Worm (Caenorhabditis elegans) whole organism, mixed stage, embryonic: ENCODE data around the gene C07A12.18.

Experiments
- elt-1 ChIP-seq: sonication (generic microtip); optimal IDR thresholded peaks from 2 replicates; lab custom pipeline; 2017; ENCODE audit warnings: missing genetic modification characterization, mild to moderate bottlenecking, missing compliant biosample characterization, antibody characterized with exemption, moderate library complexity, borderline replicate concordance; ENCODE audit not compliant: insufficient read depth
- lin-13 ChIP-seq: fragments of 150-350 bp; optimal IDR thresholded peaks from 2 replicates; lab custom pipeline; 2014; ENCODE audit warnings: missing biosample characterization, missing genetic modification characterization
- mab-5 ChIP-seq: fragments of 150-350 bp; optimal IDR thresholded peaks from 2 replicates; lab custom pipeline; 2014; ENCODE audit warnings: missing biosample characterization, missing genetic modification characterization
- mls-2 ChIP-seq: sonication (generic microtip); optimal IDR thresholded peaks from 2 replicates; lab custom pipeline; 2016; ENCODE audit warnings: mild to moderate bottlenecking, missing genetic modification characterization, moderate library complexity, missing compliant biosample characterization
- nhr-237 ChIP-seq: fragments of 150-350 bp; optimal IDR thresholded peaks from 2 replicates; lab custom pipeline; 2014; ENCODE audit warnings: missing biosample characterization, missing genetic modification characterization

DNA sequence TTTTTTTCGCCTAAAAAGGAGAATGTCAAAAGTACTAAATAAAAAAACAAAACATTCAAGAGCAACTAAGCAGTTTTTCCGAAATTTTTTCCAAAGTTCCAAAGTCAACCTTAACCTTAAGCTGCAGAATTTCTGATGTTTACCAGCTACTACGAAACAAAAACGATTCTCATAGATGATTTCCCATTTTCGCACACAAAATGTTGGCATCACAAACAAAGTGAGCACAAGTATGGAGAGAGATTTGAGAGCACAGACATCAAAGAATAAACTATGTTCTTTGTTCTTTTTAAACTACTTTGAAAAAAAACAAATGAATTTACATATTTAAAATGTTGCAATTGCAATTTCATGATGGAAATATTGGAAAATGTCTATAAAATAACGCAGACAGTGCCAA lies 26.4 kb downstream of the C07A12.18 start:
- TF ChIP-seq mls-2, result no peak
- no peak for TF ChIP-seq elt-1
- no peak for TF ChIP-seq lin-13 (tag; lab: Kevin White, UChicago)
- no peak for TF ChIP-seq nhr-237 (tag; lab: Kevin White, UChicago)
- TF ChIP-seq mab-5 (tag; lab: Kevin White, UChicago), result no peak
